Worm (Caenorhabditis elegans): ENCODE results near the gene col-106.

The col-106 gene

DNA sequence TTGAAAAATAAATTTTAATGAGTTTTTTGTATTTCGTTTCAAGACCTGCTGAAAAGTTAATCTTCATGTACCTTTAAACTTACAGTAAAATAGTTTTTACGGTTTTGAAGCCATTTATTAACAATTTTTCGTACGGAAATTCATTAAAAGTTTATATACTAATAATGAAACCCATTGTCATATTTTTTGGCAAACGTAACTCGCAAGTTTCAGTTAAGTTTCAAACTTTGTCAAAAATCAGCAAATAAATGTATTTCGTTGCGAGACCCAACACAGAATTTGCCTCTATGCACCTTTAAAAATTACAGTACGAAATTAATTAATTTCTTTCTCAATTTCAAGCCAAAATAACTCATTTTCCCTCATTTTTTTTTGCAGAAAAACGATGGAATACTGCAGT, 40.0 kb downstream of the col-106 start, which contains the start of gene jtr-1:
Gene jtr-1 (plus strand): TSS at position 327 of the 400 bp plus-strand sequence.
- no peak for TF ChIP-seq unc-39 (tag; optimal IDR thresholded peaks at IDR 0.05)
- no peak for TF ChIP-seq ceh-16 (tag; optimal IDR thresholded peaks at IDR 0.05)
- TF ChIP-seq nhr-11 (tag; optimal IDR thresholded peaks at IDR 0.05), result no peak
- TF ChIP-seq nhr-77 (tag; optimal IDR thresholded peaks at IDR 0.05), result no peak
- TF ChIP-seq lsy-2 (tag; optimal IDR thresholded peaks at IDR 0.05), result no peak
- TF ChIP-seq mbf-1 (tag; optimal IDR thresholded peaks at IDR 0.05), result no peak
- TF ChIP-seq gmeb-1 (tag; optimal IDR thresholded peaks at IDR 0.05), result no peak
- no peak for TF ChIP-seq elt-1 (tag; optimal IDR thresholded peaks at IDR 0.05)
- no peak for TF ChIP-seq ztf-4 (tag; optimal IDR thresholded peaks at IDR 0.05)

DNA sequence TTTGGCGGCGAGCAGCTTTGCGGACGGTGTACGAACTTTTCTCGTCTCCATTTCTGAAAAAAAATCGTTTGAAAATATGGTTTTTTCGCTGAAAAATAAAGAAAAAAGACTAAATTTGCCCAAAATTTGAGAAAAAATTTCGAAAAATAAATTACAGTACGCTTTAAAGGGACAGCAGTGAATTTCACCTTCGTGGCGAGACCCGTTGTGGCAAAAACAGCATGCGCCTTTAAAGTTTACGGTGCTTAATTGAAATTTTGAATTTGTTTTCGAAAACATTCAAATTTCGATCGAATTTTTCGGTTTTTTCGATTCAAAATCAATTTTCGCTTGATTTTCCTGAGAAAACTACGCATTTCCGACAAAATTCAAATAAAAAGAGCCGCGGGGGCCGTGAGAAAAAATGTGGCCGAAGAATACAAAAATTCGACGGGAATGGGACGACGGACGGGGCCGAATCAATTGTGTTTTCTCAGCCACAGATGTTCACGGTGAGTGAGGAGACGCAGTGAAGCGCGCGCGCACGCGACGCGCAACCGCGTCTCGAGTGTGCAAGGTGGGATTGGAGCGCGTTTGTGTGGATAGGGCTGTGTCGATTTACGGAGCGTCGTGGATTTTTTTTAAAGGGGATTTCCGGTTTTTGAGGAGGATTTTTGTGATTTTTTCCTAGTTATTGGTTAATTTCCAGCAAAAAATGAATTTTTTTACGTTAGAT, 40.6 kb downstream of the col-106 start, which contains the start of gene Y77E11A.7:
Gene Y77E11A.7 (minus strand): TSS at position 55 of the 715 bp plus-strand sequence.
- TF ChIP-seq unc-39 (tag; optimal IDR thresholded peaks at IDR 0.05) (no peak), alr-1 (tag; optimal IDR thresholded peaks at IDR 0.05) (no peak), unc-62 (GFP tag; optimal IDR thresholded peaks at IDR 0.05) (no peak), nhr-11 (tag; optimal IDR thresholded peaks at IDR 0.05) (no peak), nhr-23 (tag; optimal IDR thresholded peaks at IDR 0.05) (no peak), dmd-4 (tag; optimal IDR thresholded peaks at IDR 0.05) (no peak), skn-1 (tag; optimal IDR thresholded peaks at IDR 0.05) (peak; percentile 31), lin-13 (GFP tag; optimal IDR thresholded peaks at IDR 0.05) (peak; percentile 97), nhr-129 (tag; optimal IDR thresholded peaks at IDR 0.05) (peak; percentile 94), F13H6.1 (tag; optimal IDR thresholded peaks at IDR 0.05) (peak; percentile 83), ztf-11 (tag; optimal IDR thresholded peaks at IDR 0.05) (no peak), aly-2 (tag; optimal IDR thresholded peaks at IDR 0.05) (no peak), C34F6.9 (tag; optimal IDR thresholded peaks at IDR 0.05) (peak; percentile 92), mbf-1 (tag; optimal IDR thresholded peaks at IDR 0.05) (no peak), fos-1 (tag; optimal IDR thresholded peaks at IDR 0.05) (peak; percentile 84), snpc-4 (tag; optimal IDR thresholded peaks at IDR 0.05) (peak; percentile 47), Y55F3AM.14 (GFP tag; optimal IDR thresholded peaks at IDR 0.05) (peak; percentile 48), lin-11 (tag; optimal IDR thresholded peaks at IDR 0.05) (peak; percentile 90), ZK546.5 (tag; optimal IDR thresholded peaks at IDR 0.05) (peak; percentile 40), nhr-77 (tag; optimal IDR thresholded peaks at IDR 0.05) (no peak), ceh-16 (tag; optimal IDR thresholded peaks at IDR 0.05) (peak; percentile 91), ceh-82 (tag; optimal IDR thresholded peaks at IDR 0.05) (peak; percentile 56), blmp-1 (tag; optimal IDR thresholded peaks at IDR 0.05; ENCODE audit: insufficient read depth) (peak; percentile 53), R02D3.7 (tag; optimal IDR thresholded peaks at IDR 0.05) (peak; percentile 74), elt-3 (tag; optimal IDR thresholded peaks at IDR 0.05) (no peak), sma-3 (GFP tag; optimal IDR thresholded peaks at IDR 0.05) (peak; percentile 83), nhr-237 (tag; optimal IDR thresholded peaks at IDR 0.05) (no peak), sem-4 (tag; optimal IDR thresholded peaks at IDR 0.05) (peak; percentile 33), gmeb-1 (tag; optimal IDR thresholded peaks at IDR 0.05) (peak; percentile 80), nhr-12 (tag; optimal IDR thresholded peaks at IDR 0.05) (no peak), unc-55 (GFP tag; optimal IDR thresholded peaks at IDR 0.05) (peak; percentile 99), zag-1 (tag; optimal IDR thresholded peaks at IDR 0.05) (peak; percentile 81), ama-1 (optimal IDR thresholded peaks at IDR 0.05) (peak; percentile 32), elt-1 (tag; optimal IDR thresholded peaks at IDR 0.05) (no peak), crh-2 (tag; optimal IDR thresholded peaks at IDR 0.05) (peak; percentile 95), egl-27 (tag; optimal IDR thresholded peaks at IDR 0.05) (peak; percentile 17), ztf-4 (tag; optimal IDR thresholded peaks at IDR 0.05) (no peak), peb-1 (tag; optimal IDR thresholded peaks at IDR 0.05) (no peak), ztf-1 (GFP tag; conservative IDR thresholded peaks at IDR 0.05) (no peak), nhr-6 (tag; optimal IDR thresholded peaks at IDR 0.05) (peak; percentile 18), sma-9 (GFP tag; optimal IDR thresholded peaks at IDR 0.05) (no peak), sma-9 (tag; optimal IDR thresholded peaks at IDR 0.05) (no peak), nhr-10 (tag; optimal IDR thresholded peaks at IDR 0.05) (peak; percentile 24), lin-39 (tag; optimal IDR thresholded peaks at IDR 0.05) (no peak), nhr-21 (tag; optimal IDR thresholded peaks at IDR 0.05) (peak; percentile 43), mdl-1 (tag; optimal IDR thresholded peaks at IDR 0.05) (peak; percentile 51 to 90), mab-5 (tag; optimal IDR thresholded peaks at IDR 0.05) (peak; percentile 62), nhr-25 (tag; optimal IDR thresholded peaks at IDR 0.05) (peak; percentile 81), lsy-2 (tag; optimal IDR thresholded peaks at IDR 0.05) (peak; percentile 59 to 93)
